Fruit fly (Drosophila melanogaster) whole organism, larva: ENCODE measurements around the gene CG9288.

Experiments used
- noc ChIP-seq: fragments of 200-800 bp; sonication (Bioruptor generic); optimal IDR thresholded peaks from 3 replicates; lab custom pipeline; 2019; ENCODE audit warnings: missing biosample characterization, mild to moderate bottlenecking, missing genetic modification characterization, moderate library complexity

Gene CG9288

DNA sequence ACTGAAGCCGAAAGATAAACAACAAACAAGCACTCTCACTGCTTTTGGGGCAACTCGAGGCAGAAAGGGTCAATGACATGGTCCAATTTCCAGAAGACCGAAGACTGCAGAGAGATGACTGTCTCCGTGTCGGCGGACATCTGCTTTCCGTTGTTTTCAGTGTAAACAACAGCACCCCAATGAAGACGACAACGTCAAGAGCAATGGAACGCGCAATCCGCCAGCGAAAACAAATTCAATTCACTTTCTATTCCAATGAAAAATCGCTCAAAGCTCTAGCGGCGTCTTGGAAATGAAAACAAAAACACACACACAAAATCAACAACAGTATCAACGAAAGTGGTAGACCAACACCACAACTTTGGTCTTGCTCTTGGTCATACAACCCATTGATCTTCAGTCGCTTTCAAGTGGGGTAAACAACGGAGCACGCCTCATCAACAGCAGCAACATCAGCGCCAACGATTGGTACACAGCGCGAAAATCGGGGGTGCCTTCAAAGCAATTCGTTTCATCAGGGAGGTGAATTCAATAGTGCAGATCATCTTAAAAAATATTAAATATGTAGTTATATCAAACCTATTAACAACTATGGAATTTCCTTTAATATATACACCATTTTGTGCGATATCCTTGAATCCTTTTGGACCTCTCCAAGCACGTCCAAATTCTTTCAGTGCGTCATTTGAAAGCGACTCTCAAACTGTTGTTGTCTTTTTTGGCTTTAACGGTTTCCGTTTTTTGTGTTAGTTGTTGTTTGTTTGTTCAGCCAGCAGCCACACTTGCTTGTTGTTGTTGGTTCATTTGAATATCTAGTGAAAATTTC is 38.3 kb downstream of the CG9288 start:
- peak; percentile 40 for TF ChIP-seq noc (tag; lab: Kevin White, UChicago)

DNA sequence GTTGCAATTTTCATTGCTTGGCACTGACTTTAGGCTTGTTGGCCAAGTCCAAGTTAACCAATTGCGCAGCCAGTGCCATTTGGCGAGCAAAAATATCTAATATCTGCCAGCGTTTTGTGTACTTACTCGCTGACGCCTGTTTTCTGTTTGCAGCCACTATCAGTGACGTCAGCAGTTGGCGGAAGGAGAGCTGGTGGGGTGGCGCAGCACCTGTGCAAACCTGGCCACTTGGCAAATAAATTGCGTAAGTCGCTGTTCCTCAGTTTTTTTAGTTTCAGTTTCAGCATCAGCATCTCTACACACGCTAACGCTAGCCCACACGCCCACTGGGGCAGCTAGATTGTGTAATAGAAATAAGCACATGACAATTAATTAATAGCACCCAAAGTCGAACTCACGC is 39.6 kb downstream of the CG9288 start:
- TF ChIP-seq noc (tag; lab: Kevin White, UChicago) = no peak

DNA sequence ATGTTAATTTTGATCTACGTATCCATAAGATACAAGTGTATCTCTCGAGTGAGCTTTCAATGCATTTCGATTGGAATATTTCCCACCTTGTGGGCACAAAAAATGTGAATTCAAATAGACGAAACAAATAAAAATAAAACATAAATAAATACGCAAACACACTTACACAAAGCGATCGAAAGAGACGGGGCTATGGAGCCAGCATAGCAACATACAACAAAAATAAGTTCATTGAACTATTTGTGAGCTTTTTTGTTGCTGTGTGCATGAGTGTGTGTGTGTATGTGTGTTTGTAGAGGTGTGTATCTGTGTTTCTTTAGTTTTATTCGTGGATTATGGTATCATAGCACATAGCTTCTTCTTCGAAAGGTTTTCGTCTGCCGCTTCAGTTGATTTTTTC is 41.1 kb downstream of the CG9288 start:
- no peak for TF ChIP-seq noc (tag; lab: Kevin White, UChicago)

dm6 chr3R:13822602-13823220 is 43.3 kb downstream of the CG9288 start:
- TF ChIP-seq noc (tag; lab: Kevin White, UChicago) = no peak

- no peak for TF ChIP-seq noc (tag; lab: Kevin White, UChicago)
These were observed 48.8 kb downstream of the CG9288 start, which contains the start of gene Mst87F for dm6 chr3R:13827953-13828922. Gene Mst87F, minus strand, starts transcription at chr3R:13828008.
